Worm (Caenorhabditis elegans) whole organism, L2 larva: ENCODE results near the gene atf-7.

ENCODE experiments used
- F13H6.1 ChIP-seq: sonication (generic microtip); optimal IDR thresholded peaks from 2 replicates; lab custom pipeline; 2016; ENCODE audit warnings: missing genetic modification characterization, missing compliant biosample characterization
- aly-2 ChIP-seq: fragments of 150-350 bp; optimal IDR thresholded peaks from 2 replicates; lab custom pipeline; 2014; ENCODE audit warnings: missing biosample characterization, missing genetic modification characterization
- ceh-16 ChIP-seq: fragments of 150-350 bp; optimal IDR thresholded peaks from 2 replicates; lab custom pipeline; 2014; ENCODE audit warnings: missing biosample characterization, missing genetic modification characterization
- egl-27 ChIP-seq: sonication (generic microtip); optimal IDR thresholded peaks from 3 replicates; lab custom pipeline; 2017; ENCODE audit warnings: missing biosample characterization, missing genetic modification reagents, missing genetic modification characterization
- elt-1 ChIP-seq: fragments of 150-350 bp; optimal IDR thresholded peaks from 2 replicates; lab custom pipeline; 2014; ENCODE audit warnings: missing biosample characterization, missing genetic modification characterization
- nhr-129 ChIP-seq: fragments of 150-350 bp; optimal IDR thresholded peaks from 2 replicates; lab custom pipeline; 2014; ENCODE audit warnings: missing biosample characterization, missing genetic modification characterization
- nhr-237 ChIP-seq: fragments of 150-350 bp; optimal IDR thresholded peaks from 2 replicates; lab custom pipeline; 2014; ENCODE audit warnings: missing biosample characterization, missing genetic modification characterization
- nhr-25 ChIP-seq: fragments of 150-350 bp; sonication (generic microtip); optimal IDR thresholded peaks from 3 replicates; lab custom pipeline; 2014; ENCODE audit warnings: missing biosample characterization, missing genetic modification characterization
- snpc-4 ChIP-seq: fragments of 150-350 bp; optimal IDR thresholded peaks from 2 replicates; lab custom pipeline; 2014; ENCODE audit warnings: missing biosample characterization, missing genetic modification characterization
- ztf-1 ChIP-seq: fragments of 200-800 bp; sonication (Bioruptor generic); conservative IDR thresholded peaks from 2 replicates; pipeline ENCODE4 v1.3.6; 2022; ENCODE audit warnings: missing genetic modification characterization, missing compliant biosample characterization

ce11 chrIII:4540604-4541003 is 41.8 kb upstream of the atf-7 start, which contains the start of gene ugt-62:
- TF ChIP-seq nhr-25 (tag; lab: Kevin White, UChicago) (no peak), egl-27 (tag; lab: Kevin White, UChicago) (no peak), snpc-4 (no peak), aly-2 (tag; lab: Kevin White, UChicago) (no peak), nhr-129 (peak; percentile 38), ztf-1 (GFP tag; lab: Robert Waterston, UW) (no peak), elt-1 (tag; lab: Kevin White, UChicago) (no peak), F13H6.1 (tag; lab: Kevin White, UChicago) (no peak), nhr-237 (no peak), ceh-16 (tag; lab: Kevin White, UChicago) (no peak)
